Worm (Caenorhabditis elegans) whole organism, L4 larva: ENCODE results near the gene sph-1.
"Not testable (repeated sequence)": the region's sequence is repeated elsewhere in the genome, so short reads cannot be mapped to it uniquely, and the experiment has no call there.

Source experiments
- F26F4.8 ChIP-seq: fragments of 200-800 bp; sonication (Bioruptor generic); conservative IDR thresholded peaks from 2 replicates; pipeline ENCODE4 v1.3.6; 2022; ENCODE audit warnings: missing genetic modification characterization, missing compliant biosample characterization
- T20F7.1 ChIP-seq: fragments of 200-800 bp; sonication (Bioruptor generic); optimal IDR thresholded peaks from 2 replicates; lab custom pipeline; 2018; ENCODE audit warnings: mild to moderate bottlenecking, missing genetic modification characterization, missing compliant biosample characterization
- aha-1 ChIP-seq: fragments of 150-350 bp; peaks from one replicate; lab custom pipeline; 2014; ENCODE audit warnings: missing biosample characterization, missing genetic modification characterization
- ceh-32 ChIP-seq: sonication (generic microtip); optimal IDR thresholded peaks from 2 replicates; lab custom pipeline; 2016; ENCODE audit warnings: mild to moderate bottlenecking, missing genetic modification characterization, missing compliant biosample characterization; ENCODE audit not compliant: poor library complexity
- ceh-44 ChIP-seq: fragments of 200-800 bp; sonication (Bioruptor generic); IDR thresholded peaks from 2 replicates; pipeline ENCODE4 v1.3.6; 2022; ENCODE audit warnings: missing genetic modification reagents, missing genetic modification characterization, missing compliant biosample characterization
- ceh-62 ChIP-seq: sonication (generic microtip); optimal IDR thresholded peaks from 2 replicates; lab custom pipeline; 2017; ENCODE audit warnings: missing biosample characterization, missing genetic modification characterization
- ceh-82 ChIP-seq: sonication (generic microtip); optimal IDR thresholded peaks from 2 replicates; lab custom pipeline; 2017; ENCODE audit warnings: missing biosample characterization, missing genetic modification characterization
- ces-1 ChIP-seq: fragments of 150-350 bp; sonication (generic microtip); optimal IDR thresholded peaks from 4 replicates; lab custom pipeline; 2014; ENCODE audit warnings: missing biosample characterization, missing genetic modification reagents, missing genetic modification characterization
- daf-16 ChIP-seq, 3 experiments: sonication (generic microtip); optimal IDR thresholded peaks; 2 replicates each; lab custom pipeline; 2016 to 2017; ENCODE audit warnings: missing genetic modification characterization in 3 of 3, missing genetic modification reagents in 3 of 3, mild to moderate bottlenecking in 2 of 3, missing compliant biosample characterization in 2 of 3, missing biosample characterization in 1 of 3, moderate library complexity in 1 of 3
- daf-8 ChIP-seq: fragments of 200-800 bp; sonication (Bioruptor generic); IDR thresholded peaks from 2 replicates; pipeline ENCODE4 v1.3.6; 2022; ENCODE audit warnings: missing genetic modification characterization, missing compliant biosample characterization
- dpl-1 ChIP-seq: fragments of 150-350 bp; optimal IDR thresholded peaks from 2 replicates; lab custom pipeline; 2014; ENCODE audit warnings: missing biosample characterization, missing genetic modification reagents, missing genetic modification characterization
- dve-1 ChIP-seq: sonication (generic microtip); optimal IDR thresholded peaks from 2 replicates; lab custom pipeline; 2017; ENCODE audit warnings: antibody characterized with exemption, mild to moderate bottlenecking, missing genetic modification characterization, missing compliant biosample characterization; ENCODE audit not compliant: insufficient read depth
- hlh-11 ChIP-seq: fragments of 200-800 bp; sonication (Bioruptor generic); optimal IDR thresholded peaks from 2 replicates; lab custom pipeline; 2018; ENCODE audit warnings: mild to moderate bottlenecking, missing genetic modification characterization, missing compliant biosample characterization
- hlh-30 ChIP-seq: sonication (generic microtip); optimal IDR thresholded peaks from 2 replicates; lab custom pipeline; 2017; ENCODE audit warnings: antibody characterized with exemption, mild to moderate bottlenecking, missing genetic modification characterization, missing compliant biosample characterization; ENCODE audit not compliant: insufficient read depth
- hmg-1.1 ChIP-seq: fragments of 200-800 bp; sonication (Bioruptor generic); IDR thresholded peaks from 2 replicates; pipeline ENCODE4 v1.3.6; 2022; ENCODE audit warnings: missing genetic modification reagents, missing genetic modification characterization, missing compliant biosample characterization
- lin-1 ChIP-seq: fragments of 200-800 bp; sonication (Bioruptor generic); IDR thresholded peaks from 2 replicates; pipeline ENCODE4 v1.3.6; 2022; ENCODE audit warnings: missing genetic modification reagents, missing genetic modification characterization, missing compliant biosample characterization
- lin-38 ChIP-seq: fragments of 200-800 bp; sonication (Bioruptor generic); IDR thresholded peaks from 2 replicates; pipeline ENCODE4 v1.3.6; 2022; ENCODE audit warnings: missing genetic modification reagents, missing genetic modification characterization, missing compliant biosample characterization
- lsy-2 ChIP-seq, 2 experiments: fragments of 150-350 bp in 1 of 2; sonication (generic microtip) in 1 of 2; optimal IDR thresholded peaks; 2 replicates each; lab custom pipeline; 2014 to 2017; ENCODE audit warnings: missing biosample characterization in 2 of 2, missing genetic modification characterization in 2 of 2
- madf-9 ChIP-seq: fragments of 200-800 bp; sonication (Bioruptor generic); conservative IDR thresholded peaks from 2 replicates; pipeline ENCODE4 v1.3.6; 2022; ENCODE audit warnings: missing genetic modification reagents, missing genetic modification characterization, missing compliant biosample characterization
- mdl-1 ChIP-seq, 2 experiments: fragments of 150-350 bp in 1 of 2; sonication (generic microtip) in 1 of 2; optimal IDR thresholded peaks; 2 replicates each; lab custom pipeline; 2014 to 2017; ENCODE audit warnings: missing biosample characterization in 2 of 2, missing genetic modification characterization in 2 of 2
- mep-1 ChIP-seq: fragments of 150-350 bp; sonication (generic microtip); optimal IDR thresholded peaks from 3 replicates; lab custom pipeline; 2014; ENCODE audit warnings: missing biosample characterization, missing genetic modification characterization
- mes-2 ChIP-seq: sonication (generic microtip); optimal IDR thresholded peaks from 2 replicates; lab custom pipeline; 2016; ENCODE audit warnings: missing genotype, mild to moderate bottlenecking, missing genetic modification characterization, missing compliant biosample characterization; ENCODE audit not compliant: poor library complexity, severe bottlenecking
- mxl-3 ChIP-seq: fragments of 200-800 bp; sonication (Bioruptor generic); optimal IDR thresholded peaks from 2 replicates; lab custom pipeline; 2018; ENCODE audit warnings: mild to moderate bottlenecking, missing genetic modification characterization, missing compliant biosample characterization
- nhr-11 ChIP-seq: fragments of 150-350 bp; optimal IDR thresholded peaks from 2 replicates; lab custom pipeline; 2014; ENCODE audit warnings: missing biosample characterization, missing genetic modification characterization
- nhr-28 ChIP-seq: fragments of 150-350 bp; optimal IDR thresholded peaks from 2 replicates; lab custom pipeline; 2014; ENCODE audit warnings: missing biosample characterization, missing genetic modification characterization
- nhr-41 ChIP-seq: fragments of 200-800 bp; sonication (Bioruptor generic); IDR thresholded peaks from 2 replicates; pipeline ENCODE4 v1.3.6; 2022; ENCODE audit warnings: missing genetic modification reagents, missing genetic modification characterization, missing compliant biosample characterization
- nhr-48 ChIP-seq: sonication (generic microtip); optimal IDR thresholded peaks from 2 replicates; lab custom pipeline; 2016; ENCODE audit warnings: mild to moderate bottlenecking, missing genetic modification characterization, missing compliant biosample characterization
- nhr-6 ChIP-seq: fragments of 150-350 bp; optimal IDR thresholded peaks from 2 replicates; lab custom pipeline; 2014; ENCODE audit warnings: missing biosample characterization, missing genetic modification characterization
- nhr-76 ChIP-seq: fragments of 150-350 bp; optimal IDR thresholded peaks from 2 replicates; lab custom pipeline; 2014; ENCODE audit warnings: missing biosample characterization, missing genetic modification characterization
- php-3 ChIP-seq: fragments of 200-800 bp; sonication (Bioruptor generic); IDR thresholded peaks from 2 replicates; pipeline ENCODE4 v1.3.6; 2022; ENCODE audit warnings: missing genetic modification reagents, missing genetic modification characterization, missing compliant biosample characterization
- rbr-2 ChIP-seq: sonication (generic microtip); optimal IDR thresholded peaks from 2 replicates; lab custom pipeline; 2016; ENCODE audit warnings: missing genotype, missing genetic modification characterization, missing compliant biosample characterization
- sdz-12 ChIP-seq: fragments of 200-800 bp; sonication (Bioruptor generic); optimal IDR thresholded peaks from 2 replicates; lab custom pipeline; 2018; ENCODE audit warnings: mild to moderate bottlenecking, missing genetic modification characterization, missing compliant biosample characterization
- unc-62 ChIP-seq, 3 experiments: fragments of 150-350 bp in 1 of 3; sonication (generic microtip); optimal IDR thresholded peaks in 2 of 3; peaks in 1 of 3; 1 replicate in 1 of 3; 2 replicates in 2 of 3; lab custom pipeline; 2014 to 2017; ENCODE audit warnings: missing biosample characterization in 3 of 3, missing genetic modification characterization in 3 of 3, missing genetic modification reagents in 3 of 3, missing genotype in 1 of 3
- vab-7 ChIP-seq: fragments of 200-800 bp; sonication (Bioruptor generic); IDR thresholded peaks from 2 replicates; pipeline ENCODE4 v1.3.6; 2022; ENCODE audit warnings: missing genetic modification reagents, missing genetic modification characterization, missing compliant biosample characterization

Gene sph-1

ce11 chrIV:8122349-8122748, 11.0 kb downstream of the sph-1 start, which contains the start of gene erp-44.3:
erp-44.3 (plus strand) TSS chrIV:8122649.
- TF ChIP-seq ceh-44 (GFP tag; lab: Robert Waterston, UW); T20F7.1 (GFP tag; lab: Kevin White, UChicago); hlh-11 (tag; lab: Kevin White, UChicago): not testable (repeated sequence)

ce11 chrIV:8118790-8119189, 14.6 kb downstream of the sph-1 start, which contains the start of gene F42G8.8:
F42G8.8 (plus strand) TSS chrIV:8119090.
- no peak for TF ChIP-seq ceh-32
- no peak for TF ChIP-seq nhr-76 (tag; lab: Kevin White, UChicago)
- TF ChIP-seq aha-1 (tag; lab: Kevin White, UChicago) = no peak
- TF ChIP-seq nhr-41 (GFP tag; lab: Robert Waterston, UW) = no peak
- TF ChIP-seq, all 104 proteins: peak for 0

- TF ChIP-seq aha-1 (tag; lab: Kevin White, UChicago) = peak; percentile 79
- no peak for TF ChIP-seq dve-1 (tag; lab: Kevin White, UChicago)
- TF ChIP-seq, all 104 proteins: peak for 1
Measured at ce11 chrIV:8115462-8115861, 17.9 kb downstream of the sph-1 start, which contains the start of gene irld-8. irld-8 (plus strand) TSS chrIV:8115762.

ce11 chrIV:8114535-8114934, 18.8 kb downstream of the sph-1 start:
- TF ChIP-seq ceh-62 (tag; lab: Kevin White, UChicago) = no peak
- no peak for TF ChIP-seq nhr-28 (tag; lab: Kevin White, UChicago)
- TF ChIP-seq unc-62 (GFP tag; optimal IDR thresholded peaks at IDR 0.05 in 1 of 2; lab: Kevin White, UChicago) = peak in 1 of 2 experiments; percentile 94
- TF ChIP-seq unc-62 (tag; optimal IDR thresholded peaks at IDR 0.05; lab: Kevin White, UChicago) = no peak

- TF ChIP-seq vab-7 (no peak), T20F7.1 (GFP tag; lab: Kevin White, UChicago) (peak; percentile 40), php-3 (no peak), nhr-11 (no peak), mdl-1 (tag; optimal IDR thresholded peaks at IDR 0.05; lab: Kevin White, UChicago) (peak in 1 of 2 experiments; percentile 57), hlh-30 (tag; lab: Kevin White, UChicago) (peak; percentile 64), lsy-2 (tag; optimal IDR thresholded peaks at IDR 0.05; lab: Kevin White, UChicago) (peak in 1 of 2 experiments; percentile 37), dpl-1 (GFP tag; lab: Kevin White, UChicago) (peak; percentile 52), hmg-1.1 (GFP tag; lab: Robert Waterston, UW) (0 out of 2 replicates have a peak, but pooled peaks have one; percentile 3), mes-2 (peak; percentile 24)
Measured at ce11 chrIV:8113161-8113560, 20.2 kb downstream of the sph-1 start, which contains the start of gene Y42H9AR.1. Y42H9AR.1 (plus strand) TSS chrIV:8113393.

ce11 chrIV:8112646-8113045, 20.7 kb downstream of the sph-1 start:
- no peak for TF ChIP-seq ceh-44 (GFP tag; lab: Robert Waterston, UW)
- TF ChIP-seq aha-1 (tag; lab: Kevin White, UChicago) = no peak
- no peak for TF ChIP-seq F26F4.8 (GFP tag; lab: Robert Waterston, UW)
- no peak for TF ChIP-seq ces-1 (GFP tag; lab: Kevin White, UChicago)
- no peak for TF ChIP-seq vab-7
- TF ChIP-seq dpl-1 (GFP tag; lab: Kevin White, UChicago) = peak; percentile 51
- TF ChIP-seq lin-1 = no peak
- no peak for TF ChIP-seq nhr-76 (tag; lab: Kevin White, UChicago)
- TF ChIP-seq mes-2 = peak; percentile 24
- TF ChIP-seq daf-16 (GFP tag; optimal IDR thresholded peaks at IDR 0.05; lab: Kevin White, UChicago) = no peak
- peak; percentile 1 for TF ChIP-seq daf-16 (tag; optimal IDR thresholded peaks at IDR 0.05; lab: Kevin White, UChicago)
- no peak for TF ChIP-seq mxl-3
- no peak for TF ChIP-seq php-3

ce11 chrIV:8112187-8112586, 21.2 kb downstream of the sph-1 start, which contains the start of gene Y42H9AR.4:
Y42H9AR.4 (minus strand) TSS chrIV:8112218.
- TF ChIP-seq lin-38 (GFP tag; lab: Robert Waterston, UW) = peak; percentile 23; the same call in 1 of the 2 replicates
- 0 out of 2 replicates have a peak, but pooled peaks have one; percentile 8 for TF ChIP-seq madf-9 (GFP tag; lab: Robert Waterston, UW)
- peak; percentile 9 for TF ChIP-seq hlh-30 (tag; lab: Kevin White, UChicago)
- peak; percentile 59 for TF ChIP-seq mes-2
- TF ChIP-seq sdz-12 (GFP tag; lab: Kevin White, UChicago) = no peak
- peak; percentile 60; the same call in 1 of the 2 replicates for TF ChIP-seq hmg-1.1 (GFP tag; lab: Robert Waterston, UW)
- TF ChIP-seq rbr-2 (tag; lab: Kevin White, UChicago) = peak; percentile 29
- peak; percentile 43 for TF ChIP-seq mep-1 (tag; lab: Kevin White, UChicago)
- TF ChIP-seq aha-1 (tag; lab: Kevin White, UChicago) = no peak
- TF ChIP-seq unc-62 (GFP tag; optimal IDR thresholded peaks at IDR 0.05 in 1 of 2; lab: Kevin White, UChicago) = peak in 1 of 2 experiments; percentile 66
- TF ChIP-seq unc-62 (tag; optimal IDR thresholded peaks at IDR 0.05; lab: Kevin White, UChicago) = no peak
- peak; percentile 65 for TF ChIP-seq mxl-3
- TF ChIP-seq hlh-11 (tag; lab: Kevin White, UChicago) = peak; percentile 70
- TF ChIP-seq dve-1 (tag; lab: Kevin White, UChicago) = peak; percentile 34
- TF ChIP-seq ceh-82 (tag; lab: Kevin White, UChicago) = no peak
- TF ChIP-seq daf-8 (GFP tag; lab: Robert Waterston, UW) = no peak
- TF ChIP-seq daf-16 (GFP tag; optimal IDR thresholded peaks at IDR 0.05; lab: Kevin White, UChicago) = peak in 1 of 2 experiments; percentile 28
- peak; percentile 65 for TF ChIP-seq daf-16 (tag; optimal IDR thresholded peaks at IDR 0.05; lab: Kevin White, UChicago)
- TF ChIP-seq nhr-6 (tag; lab: Kevin White, UChicago) = peak; percentile 5
- peak in 1 of 2 experiments; percentile 45 for TF ChIP-seq lsy-2 (tag; optimal IDR thresholded peaks at IDR 0.05; lab: Kevin White, UChicago)
- TF ChIP-seq nhr-48 = peak; percentile 45
